Worm (Caenorhabditis elegans) whole organism, late embryonic: ENCODE measurements around the gene Y17G7B.22.

ENCODE experiments used
- ceh-30 ChIP-seq: fragments of 150-350 bp; optimal IDR thresholded peaks from 2 replicates; lab custom pipeline; 2014; ENCODE audit warnings: missing biosample characterization, missing genetic modification characterization
- ceh-31 ChIP-seq: sonication (generic microtip); optimal IDR thresholded peaks from 2 replicates; lab custom pipeline; 2016; ENCODE audit warnings: missing genetic modification characterization, missing compliant biosample characterization
- elt-2 ChIP-seq: sonication (generic microtip); optimal IDR thresholded peaks from 2 replicates; lab custom pipeline; 2016; ENCODE audit warnings: missing genetic modification reagents, missing genetic modification characterization, missing compliant biosample characterization
- hlh-6 ChIP-seq: sonication (generic microtip); optimal IDR thresholded peaks from 2 replicates; lab custom pipeline; 2016; ENCODE audit warnings: missing genotype, missing genetic modification characterization, missing compliant biosample characterization
- hlh-8 ChIP-seq: sonication (generic microtip); optimal IDR thresholded peaks from 2 replicates; lab custom pipeline; 2016; ENCODE audit warnings: missing genotype, missing genetic modification characterization, missing compliant biosample characterization
- nfya-1 ChIP-seq: sonication (generic microtip); optimal IDR thresholded peaks from 2 replicates; lab custom pipeline; 2017; ENCODE audit warnings: missing genetic modification characterization, mild to moderate bottlenecking, missing compliant biosample characterization, antibody characterized with exemption, moderate library complexity
- nhr-11 ChIP-seq: fragments of 150-350 bp; optimal IDR thresholded peaks from 2 replicates; lab custom pipeline; 2014; ENCODE audit warnings: missing biosample characterization, missing genetic modification characterization
- pax-1 ChIP-seq: fragments of 150-350 bp; optimal IDR thresholded peaks from 2 replicates; lab custom pipeline; 2014; ENCODE audit warnings: missing biosample characterization, missing genetic modification characterization
- tbx-7 ChIP-seq: sonication (generic microtip); optimal IDR thresholded peaks from 2 replicates; lab custom pipeline; 2016; ENCODE audit warnings: missing genotype, missing genetic modification characterization, missing compliant biosample characterization
- unc-3 ChIP-seq, 2 experiments: fragments of 200-800 bp in 1 of 2; sonication (Bioruptor generic) in 1 of 2; sonication (generic microtip) in 1 of 2; conservative IDR thresholded peaks in 1 of 2; optimal IDR thresholded peaks in 1 of 2; 2 replicates each; pipeline versions ENCODE4 v1.3.6 to Lab custom; 2016 to 2022; ENCODE audit warnings: missing compliant biosample characterization in 2 of 2, missing genetic modification characterization in 2 of 2, missing genetic modification reagents in 1 of 2

DNA sequence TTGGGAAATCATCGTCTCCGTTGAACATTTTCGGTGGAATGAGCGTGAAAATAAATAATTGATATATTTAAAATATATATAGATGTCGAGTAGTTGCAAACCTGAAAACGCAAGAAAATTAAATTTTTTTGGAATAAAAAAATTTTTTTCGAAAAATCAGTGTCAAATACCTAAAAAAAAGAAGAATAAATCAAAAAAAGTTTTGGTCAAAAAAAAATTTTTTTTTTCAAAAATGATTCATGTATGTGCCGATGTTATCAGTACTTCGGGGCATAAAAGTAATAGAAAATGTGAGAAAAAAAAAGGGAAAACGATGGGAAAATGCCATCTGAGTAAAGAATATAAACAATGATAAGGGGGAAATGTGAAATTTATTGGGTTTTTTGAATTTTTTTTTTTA is 32.1 kb downstream of the Y17G7B.22 start, which contains the start of gene Y17G7B.17:
- no peak for TF ChIP-seq unc-3 (GFP tag; conservative IDR thresholded peaks at IDR 0.05; lab: Robert Waterston, UW)
- no peak for TF ChIP-seq unc-3 (tag; optimal IDR thresholded peaks at IDR 0.05; lab: Kevin White, UChicago)
- no peak for TF ChIP-seq ceh-30 (tag; lab: Kevin White, UChicago)
- no peak for TF ChIP-seq elt-2 (tag; lab: Kevin White, UChicago)
- TF ChIP-seq hlh-6 (tag; lab: Kevin White, UChicago): no peak
- TF ChIP-seq pax-1 (tag; lab: Kevin White, UChicago): no peak
- no peak for TF ChIP-seq nfya-1 (tag; lab: Kevin White, UChicago)
- TF ChIP-seq ceh-31 (tag; lab: Kevin White, UChicago): no peak
- TF ChIP-seq tbx-7 (tag; lab: Kevin White, UChicago): no peak
- TF ChIP-seq hlh-8: no peak
- no peak for TF ChIP-seq nhr-11 (tag; lab: Kevin White, UChicago)
